Fruit fly (Drosophila melanogaster): ENCODE measurements around the gene Efa6.
A peak's percentile ranks its signal among the peaks of the same experiment; 100 is the strongest.

Gene Efa6

DNA sequence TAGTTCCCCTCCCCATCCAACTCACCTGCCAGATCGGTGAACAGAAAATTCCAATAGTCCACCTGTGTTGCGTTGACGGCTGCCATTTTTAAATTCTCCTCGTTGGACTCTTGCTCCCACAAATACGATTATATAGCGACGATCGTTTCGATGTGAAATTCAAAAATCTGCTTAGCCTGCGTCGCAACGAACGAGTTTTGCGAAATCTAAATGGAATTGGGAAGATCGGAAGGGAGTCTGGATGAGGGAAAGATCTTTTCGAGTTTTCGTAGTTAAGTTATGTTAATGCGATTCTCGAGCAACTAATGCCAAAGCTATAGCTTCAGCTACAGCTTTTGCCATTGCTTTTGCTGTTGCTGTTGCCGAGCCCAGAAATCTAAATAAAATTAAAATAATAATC lies 27.3 kb upstream of the Efa6 start:
- TF ChIP-seq net (GFP tag; optimal IDR thresholded peaks at IDR 0.05) (no peak), CG6854 (GFP tag; optimal IDR thresholded peaks at IDR 0.05) (no peak), CG8319 (GFP tag; optimal IDR thresholded peaks at IDR 0.05) (no peak), achi (GFP tag; optimal IDR thresholded peaks at IDR 0.05) (no peak), Smox (GFP tag; optimal IDR thresholded peaks at IDR 0.05) (no peak), CG6163 (GFP tag; IDR thresholded peaks at IDR 0.05) (no peak), CG32006 (GFP tag; optimal IDR thresholded peaks at IDR 0.05) (no peak)

dm6 chr3R:22562502-22562901 lies 25.1 kb upstream of the Efa6 start, which contains the start of gene sit:
sit (minus strand) TSS chr3R:22562572.
- TF ChIP-seq net (GFP tag; optimal IDR thresholded peaks at IDR 0.05): no peak
- TF ChIP-seq Sox15 (GFP tag; optimal IDR thresholded peaks at IDR 0.05): no peak
- no peak for TF ChIP-seq Lpt (GFP tag; optimal IDR thresholded peaks at IDR 0.05)
- TF ChIP-seq svp (GFP tag): no peak

DNA sequence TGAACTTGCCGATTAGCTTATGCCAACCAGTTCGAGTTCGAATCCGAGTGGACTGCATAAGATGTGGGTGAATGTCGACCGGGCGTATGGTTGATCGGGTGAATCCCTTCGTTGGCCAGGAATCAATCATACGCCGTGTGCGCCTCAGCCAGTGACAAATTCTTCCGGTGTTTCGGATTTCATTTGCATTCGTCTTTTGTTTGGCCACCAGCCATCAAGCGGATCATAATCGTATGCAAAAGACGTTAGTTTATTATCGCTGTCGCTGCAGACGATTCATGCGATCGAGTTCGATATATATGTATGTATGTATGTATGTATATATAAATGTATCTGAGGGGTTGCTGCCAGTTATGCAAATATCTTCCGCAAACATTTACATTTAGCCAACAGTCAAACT lies 23.5 kb upstream of the Efa6 start:
- TF ChIP-seq fkh (GFP tag; optimal IDR thresholded peaks at IDR 0.05) (no peak), CG8632 (GFP tag; optimal IDR thresholded peaks at IDR 0.05) (no peak), vri (GFP tag; optimal IDR thresholded peaks at IDR 0.05) (no peak), Sox102F (GFP tag; optimal IDR thresholded peaks at IDR 0.05) (no peak), CG15336 (GFP tag; IDR thresholded peaks at IDR 0.05) (no peak), dsx (GFP tag; optimal IDR thresholded peaks at IDR 0.05; ENCODE audit: poor library complexity, severe bottlenecking) (no peak), CG7368 (GFP tag; optimal IDR thresholded peaks at IDR 0.05) (no peak), Ets21C (GFP tag; optimal IDR thresholded peaks at IDR 0.05) (no peak), CG6792 (GFP tag; optimal IDR thresholded peaks at IDR 0.05) (no peak), Blimp-1 (GFP tag; optimal IDR thresholded peaks at IDR 0.05) (no peak), spab (GFP tag; optimal IDR thresholded peaks at IDR 0.05) (no peak), CG1621 (tag; optimal IDR thresholded peaks at IDR 0.05) (no peak)

DNA sequence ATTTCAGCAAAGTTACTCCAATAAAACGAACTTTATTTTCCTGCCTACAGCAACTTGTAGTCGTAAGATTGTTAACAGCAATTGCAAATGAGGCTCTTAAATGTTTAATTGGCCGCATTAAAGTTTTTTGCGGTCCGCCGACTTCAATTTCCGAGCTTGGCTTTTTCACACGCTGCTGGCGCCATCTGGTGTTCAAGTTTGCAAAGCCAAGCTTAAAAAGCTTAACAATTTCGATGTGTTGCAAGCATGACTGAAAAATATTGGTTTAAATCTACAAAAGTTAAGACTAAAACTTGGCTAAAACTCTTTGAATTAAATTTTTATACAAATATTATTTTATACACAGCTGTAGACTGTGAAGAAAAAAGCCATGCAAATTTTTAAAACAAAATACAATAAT lies 22.8 kb upstream of the Efa6 start:
- TF ChIP-seq Met (GFP tag; optimal IDR thresholded peaks at IDR 0.05) (no peak), CG8632 (GFP tag; optimal IDR thresholded peaks at IDR 0.05) (no peak), CG31627 (GFP tag; optimal IDR thresholded peaks at IDR 0.05) (no peak), CG6276 (GFP tag; optimal IDR thresholded peaks at IDR 0.05) (no peak), CG1621 (tag; optimal IDR thresholded peaks at IDR 0.05) (no peak), Smox (GFP tag; optimal IDR thresholded peaks at IDR 0.05) (no peak), CG34406 (GFP tag; optimal IDR thresholded peaks at IDR 0.05) (no peak), achi (GFP tag; optimal IDR thresholded peaks at IDR 0.05) (no peak), Sox102F (GFP tag; optimal IDR thresholded peaks at IDR 0.05) (no peak)

DNA sequence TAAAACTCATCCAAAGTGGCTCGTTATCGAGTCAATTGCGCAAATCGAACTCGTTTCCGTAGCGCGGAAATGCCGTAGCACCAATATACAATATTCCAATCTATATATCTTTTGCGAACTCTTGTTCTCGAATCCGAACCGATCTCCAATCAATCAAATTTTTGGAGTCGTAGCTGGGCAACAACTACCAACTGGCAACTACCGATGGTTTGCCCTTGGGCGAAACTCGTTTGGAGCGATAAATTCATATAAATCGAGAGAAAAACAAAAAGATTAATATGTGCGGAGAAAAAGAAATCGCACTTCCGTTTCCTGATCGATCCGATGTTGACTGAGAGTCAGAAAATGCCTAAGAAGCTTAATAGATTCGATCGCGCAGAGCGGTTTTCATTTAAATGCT lies 21.8 kb upstream of the Efa6 start:
- no peak for TF ChIP-seq lz (GFP tag; optimal IDR thresholded peaks at IDR 0.05)
- TF ChIP-seq esn (GFP tag; optimal IDR thresholded peaks at IDR 0.05): no peak
- TF ChIP-seq dac (GFP tag; optimal IDR thresholded peaks at IDR 0.05): no peak
- TF ChIP-seq CG1621 (tag; optimal IDR thresholded peaks at IDR 0.05): no peak
- no peak for TF ChIP-seq achi (GFP tag; optimal IDR thresholded peaks at IDR 0.05)
- no peak for TF ChIP-seq CG11762 (GFP tag; optimal IDR thresholded peaks at IDR 0.05; ENCODE audit: insufficient read depth)
- no peak for TF ChIP-seq OdsH (GFP tag; optimal IDR thresholded peaks at IDR 0.05)

- TF ChIP-seq fkh (GFP tag; optimal IDR thresholded peaks at IDR 0.05): peak; percentile 27
- TF ChIP-seq dsx (GFP tag; optimal IDR thresholded peaks at IDR 0.05; ENCODE audit: poor library complexity, severe bottlenecking): no peak
These were observed 19.0 kb upstream of the Efa6 start for dm6 chr3R:22568508-22568907.

Data from whole organism, prepupa.